Worm (Caenorhabditis elegans) whole organism, young adult: ENCODE measurements around the gene nse-4.

Experiments used
- B0019.2 ChIP-seq: fragments of 200-800 bp; sonication (Bioruptor generic); conservative IDR thresholded peaks from 2 replicates; pipeline ENCODE4 v1.3.6; 2022; ENCODE audit warnings: missing genetic modification reagents, missing genetic modification characterization, missing compliant biosample characterization
- F23B12.7 ChIP-seq: sonication (generic microtip); optimal IDR thresholded peaks from 2 replicates; lab custom pipeline; 2017; ENCODE audit warnings: missing genetic modification characterization, mild to moderate bottlenecking, missing compliant biosample characterization, antibody characterized with exemption, moderate library complexity; ENCODE audit not compliant: insufficient read depth
- F33H1.4 ChIP-seq: fragments of 200-800 bp; sonication (Bioruptor generic); IDR thresholded peaks from 2 replicates; pipeline ENCODE4 v1.3.6; 2022; ENCODE audit warnings: missing genetic modification reagents, missing genetic modification characterization, missing compliant biosample characterization
- F57A8.1 ChIP-seq: fragments of 200-800 bp; sonication (Bioruptor generic); optimal IDR thresholded peaks from 2 replicates; lab custom pipeline; 2018; ENCODE audit warnings: mild to moderate bottlenecking, missing genetic modification characterization, moderate library complexity, missing compliant biosample characterization
- T07F8.4 ChIP-seq: sonication (generic microtip); optimal IDR thresholded peaks from 2 replicates; lab custom pipeline; 2016; ENCODE audit warnings: mild to moderate bottlenecking, missing genetic modification characterization, moderate library complexity, missing compliant biosample characterization
- Y53F4B.3 ChIP-seq: fragments of 200-800 bp; sonication (Bioruptor generic); IDR thresholded peaks from 2 replicates; pipeline ENCODE4 v1.3.6; 2022; ENCODE audit warnings: missing genetic modification reagents, missing genetic modification characterization, missing compliant biosample characterization
- Y79H2A.3 ChIP-seq: fragments of 200-800 bp; sonication (Bioruptor generic); conservative IDR thresholded peaks from 2 replicates; pipeline ENCODE4 v1.3.6; 2022; ENCODE audit warnings: missing genetic modification reagents, missing genetic modification characterization, missing compliant biosample characterization
- Y95B8A.8 ChIP-seq: fragments of 200-800 bp; sonication (Bioruptor generic); IDR thresholded peaks from 2 replicates; pipeline ENCODE4 v1.3.6; 2022; ENCODE audit warnings: missing genetic modification reagents, missing genetic modification characterization, missing compliant biosample characterization
- ZK185.1 ChIP-seq: sonication (generic microtip); optimal IDR thresholded peaks from 2 replicates; lab custom pipeline; 2016; ENCODE audit warnings: mild to moderate bottlenecking, missing genetic modification characterization, missing compliant biosample characterization; ENCODE audit not compliant: poor library complexity, severe bottlenecking
- ama-1 ChIP-seq, 3 experiments: fragments of 150-350 bp in 1 of 3; sonication (generic microtip) in 2 of 3; optimal IDR thresholded peaks; 2 replicates each; lab custom pipeline; 2014 to 2018; ENCODE audit warnings: missing biosample characterization in 2 of 3, missing genetic modification characterization in 2 of 3, missing genetic modification reagents in 2 of 3
- aptf-2 ChIP-seq: fragments of 200-800 bp; sonication (Bioruptor generic); conservative IDR thresholded peaks from 2 replicates; pipeline ENCODE4 v1.3.6; 2022; ENCODE audit warnings: missing genetic modification reagents, missing genetic modification characterization, missing compliant biosample characterization
- aptf-3 ChIP-seq: fragments of 200-800 bp; sonication (Bioruptor generic); IDR thresholded peaks from 2 replicates; pipeline ENCODE4 v1.3.6; 2022; ENCODE audit warnings: missing genetic modification characterization, missing compliant biosample characterization
- atf-7 ChIP-seq: sonication (generic microtip); optimal IDR thresholded peaks from 2 replicates; lab custom pipeline; 2017; ENCODE audit warnings: mild to moderate bottlenecking, missing genetic modification characterization, missing compliant biosample characterization
- athp-1 ChIP-seq: sonication (generic microtip); optimal IDR thresholded peaks from 2 replicates; lab custom pipeline; 2017; ENCODE audit warnings: mild to moderate bottlenecking, missing genetic modification characterization, missing compliant biosample characterization
- ceh-79 ChIP-seq: sonication (generic microtip); optimal IDR thresholded peaks from 2 replicates; lab custom pipeline; 2017; ENCODE audit warnings: mild to moderate bottlenecking, missing genetic modification characterization, missing compliant biosample characterization
- ceh-91 ChIP-seq: fragments of 200-800 bp; sonication (Bioruptor generic); IDR thresholded peaks from 2 replicates; pipeline ENCODE4 v1.3.6; 2022; ENCODE audit warnings: missing genetic modification reagents, missing genetic modification characterization, missing compliant biosample characterization
- dox-1 ChIP-seq: fragments of 200-800 bp; sonication (Bioruptor generic); IDR thresholded peaks from 2 replicates; pipeline ENCODE4 v1.3.6; 2022; ENCODE audit warnings: missing genetic modification reagents, missing genetic modification characterization, missing compliant biosample characterization
- ekl-4 ChIP-seq: fragments of 200-800 bp; sonication (Bioruptor generic); IDR thresholded peaks from 2 replicates; pipeline ENCODE4 v1.3.6; 2022; ENCODE audit warnings: missing genetic modification reagents, missing genetic modification characterization, missing compliant biosample characterization
- hlh-12 ChIP-seq: sonication (generic microtip); optimal IDR thresholded peaks from 2 replicates; lab custom pipeline; 2016; ENCODE audit warnings: missing genetic modification characterization, missing compliant biosample characterization
- hmg-1.2 ChIP-seq: fragments of 200-800 bp; sonication (Bioruptor generic); IDR thresholded peaks from 2 replicates; pipeline ENCODE4 v1.3.6; 2022; ENCODE audit warnings: missing genetic modification reagents, missing genetic modification characterization, missing compliant biosample characterization
- hsf-1 ChIP-seq: fragments of 200-800 bp; sonication (Bioruptor generic); IDR thresholded peaks from 2 replicates; pipeline ENCODE4 v1.3.6; 2022; ENCODE audit warnings: missing genetic modification reagents, missing genetic modification characterization, missing compliant biosample characterization
- let-607 ChIP-seq, 2 experiments: fragments of 200-800 bp in 1 of 2; sonication (Bioruptor generic) in 1 of 2; sonication (generic microtip) in 1 of 2; optimal IDR thresholded peaks; 2 replicates each; lab custom pipeline; 2016 to 2018; ENCODE audit warnings: mild to moderate bottlenecking in 2 of 2, missing compliant biosample characterization in 2 of 2, missing genetic modification characterization in 2 of 2, moderate library complexity in 2 of 2, missing genotype in 1 of 2
- lin-35 ChIP-seq, 3 experiments: fragments of 150-350 bp in 2 of 3; sonication (generic microtip) in 1 of 3; optimal IDR thresholded peaks; 2 replicates each; lab custom pipeline; 2014 to 2018; ENCODE audit warnings: missing biosample characterization in 3 of 3, missing genetic modification characterization in 3 of 3, missing genetic modification reagents in 3 of 3
- lsl-1 ChIP-seq: fragments of 200-800 bp; sonication (Bioruptor generic); optimal IDR thresholded peaks from 2 replicates; lab custom pipeline; 2018; ENCODE audit warnings: mild to moderate bottlenecking, missing genetic modification characterization, moderate library complexity, missing compliant biosample characterization
- madf-3 ChIP-seq: fragments of 200-800 bp; sonication (Bioruptor generic); IDR thresholded peaks from 2 replicates; pipeline ENCODE4 v1.3.6; 2022; ENCODE audit warnings: missing genetic modification reagents, missing genetic modification characterization, missing compliant biosample characterization
- madf-6 ChIP-seq: fragments of 200-800 bp; sonication (Bioruptor generic); IDR thresholded peaks from 2 replicates; pipeline ENCODE4 v1.3.6; 2022; ENCODE audit warnings: missing genetic modification reagents, missing genetic modification characterization, missing compliant biosample characterization
- mes-4 ChIP-seq: sonication (generic microtip); optimal IDR thresholded peaks from 2 replicates; lab custom pipeline; 2016; ENCODE audit warnings: missing genotype, missing genetic modification characterization, missing compliant biosample characterization
- mxl-1 ChIP-seq: sonication (generic microtip); optimal IDR thresholded peaks from 2 replicates; lab custom pipeline; 2016; ENCODE audit warnings: missing genetic modification characterization, missing compliant biosample characterization
- nhr-120 ChIP-seq: fragments of 200-800 bp; sonication (Bioruptor generic); IDR thresholded peaks from 2 replicates; pipeline ENCODE4 v1.3.6; 2022; ENCODE audit warnings: missing genetic modification characterization, missing compliant biosample characterization
- nhr-179 ChIP-seq: sonication (generic microtip); optimal IDR thresholded peaks from 2 replicates; lab custom pipeline; 2016; ENCODE audit warnings: mild to moderate bottlenecking, missing genetic modification characterization, missing compliant biosample characterization
- nhr-80 ChIP-seq: sonication (generic microtip); optimal IDR thresholded peaks from 2 replicates; lab custom pipeline; 2016; ENCODE audit warnings: missing genetic modification characterization, missing compliant biosample characterization
- pbrm-1 ChIP-seq: fragments of 200-800 bp; sonication (Bioruptor generic); IDR thresholded peaks from 2 replicates; pipeline ENCODE4 v1.3.6; 2022; ENCODE audit warnings: missing genetic modification reagents, missing genetic modification characterization, missing compliant biosample characterization
- rcor-1 ChIP-seq: fragments of 200-800 bp; sonication (Bioruptor generic); IDR thresholded peaks from 2 replicates; pipeline ENCODE4 v1.3.6; 2022; ENCODE audit warnings: missing genetic modification reagents, missing genetic modification characterization, missing compliant biosample characterization
- snpc-3.4 ChIP-seq: sonication (generic microtip); optimal IDR thresholded peaks from 2 replicates; lab custom pipeline; 2017; ENCODE audit warnings: missing genetic modification characterization, mild to moderate bottlenecking, missing compliant biosample characterization, antibody characterized with exemption, moderate library complexity, missing genotype, missing genetic modification reagents
- xnd-1 ChIP-seq: sonication (generic microtip); optimal IDR thresholded peaks from 2 replicates; lab custom pipeline; 2016; ENCODE audit warnings: missing genotype, missing genetic modification reagents, missing genetic modification characterization, missing compliant biosample characterization
- zim-3 ChIP-seq: sonication (generic microtip); optimal IDR thresholded peaks from 2 replicates; lab custom pipeline; 2017; ENCODE audit warnings: mild to moderate bottlenecking, missing genetic modification characterization, moderate library complexity, missing compliant biosample characterization
- ztf-18 ChIP-seq: sonication (generic microtip); optimal IDR thresholded peaks from 2 replicates; lab custom pipeline; 2016; ENCODE audit warnings: missing genotype, mild to moderate bottlenecking, missing genetic modification characterization, missing compliant biosample characterization
- ztf-26 ChIP-seq: sonication (generic microtip); optimal IDR thresholded peaks from 2 replicates; lab custom pipeline; 2017; ENCODE audit warnings: missing genetic modification characterization, missing compliant biosample characterization

Gene nse-4

DNA sequence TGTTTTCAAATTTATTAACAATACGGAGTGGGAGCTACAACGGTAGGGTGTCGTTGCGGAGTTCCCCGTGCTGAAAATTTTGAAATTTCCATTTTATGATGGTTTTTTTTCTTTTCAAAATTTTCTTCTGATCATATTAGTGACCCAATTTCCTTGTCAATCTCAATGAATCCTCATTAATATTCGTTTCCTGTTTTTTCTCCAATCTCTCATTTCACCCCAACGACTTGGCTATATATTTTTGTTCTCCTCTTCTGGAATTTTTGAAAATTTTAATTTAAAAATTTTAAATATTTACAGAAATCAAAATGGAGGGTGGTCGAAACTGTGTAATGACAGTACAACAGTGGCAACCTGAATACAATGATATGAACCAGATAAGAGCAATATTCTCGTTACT, 21.0 kb upstream of the nse-4 start, which contains the start of gene npr-3:
npr-3 (plus strand) TSS at position 301 of the 400 bp plus-strand sequence.
- TF ChIP-seq aptf-2 (GFP tag; lab: Robert Waterston, UW) (no peak), nhr-179 (tag; lab: Kevin White, UChicago) (no peak), let-607 (tag; optimal IDR thresholded peaks at IDR 0.05; lab: Kevin White, UChicago) (no peak), nhr-80 (tag; lab: Kevin White, UChicago) (no peak), ceh-79 (tag; lab: Kevin White, UChicago) (no peak), madf-3 (GFP tag; lab: Robert Waterston, UW) (no peak), zim-3 (tag; lab: Kevin White, UChicago) (no peak), mxl-1 (tag; lab: Kevin White, UChicago) (no peak), mes-4 (tag; lab: Kevin White, UChicago) (no peak)

ce11 chrIV:11461335-11461734, 19.3 kb upstream of the nse-4 start:
- no peak for TF ChIP-seq Y95B8A.8
- no peak for TF ChIP-seq B0019.2 (GFP tag; lab: Robert Waterston, UW)

ce11 chrIV:11465125-11465524, 15.5 kb upstream of the nse-4 start, which contains the start of gene C10C6.3:
Gene C10C6.3, minus strand, starts transcription at chrIV:11465225.
- TF ChIP-seq nhr-120 (GFP tag; lab: Robert Waterston, UW) (no peak), dox-1 (GFP tag; lab: Robert Waterston, UW) (no peak), F23B12.7 (tag; lab: Kevin White, UChicago) (no peak), ztf-26 (no peak), madf-3 (GFP tag; lab: Robert Waterston, UW) (no peak), lin-35 (GFP tag; optimal IDR thresholded peaks at IDR 0.05; lab: Kevin White, UChicago) (no peak), ekl-4 (GFP tag; lab: Robert Waterston, UW) (no peak), rcor-1 (GFP tag; lab: Robert Waterston, UW) (no peak), hsf-1 (GFP tag; lab: Robert Waterston, UW) (no peak), snpc-3.4 (tag; lab: Kevin White, UChicago) (no peak), madf-6 (GFP tag; lab: Robert Waterston, UW) (no peak), hmg-1.2 (GFP tag; lab: Robert Waterston, UW) (no peak), ztf-18 (no peak), mes-4 (tag; lab: Kevin White, UChicago) (no peak), F57A8.1 (no peak), atf-7 (tag; lab: Kevin White, UChicago) (no peak)

DNA sequence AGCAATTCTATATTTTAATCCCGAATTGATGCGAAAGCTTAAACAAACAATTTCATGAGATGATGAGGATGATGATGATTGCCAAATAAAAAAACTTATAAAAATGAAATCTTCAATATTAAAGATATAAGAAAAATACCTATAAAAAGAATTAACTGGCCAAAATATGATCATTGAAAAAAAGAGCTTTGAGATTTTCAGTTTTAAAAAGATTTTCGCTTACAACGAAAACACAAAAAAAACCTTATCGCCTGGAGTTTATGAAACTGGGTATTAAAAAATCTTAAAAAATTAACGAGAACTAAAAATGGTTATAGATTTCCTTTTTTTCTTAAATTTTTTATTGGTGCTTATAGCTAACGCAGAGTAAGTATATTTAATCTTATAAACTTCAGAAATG, 13.2 kb upstream of the nse-4 start, which contains the start of gene C10C6.7:
C10C6.7 (minus strand) TSS at position 101 of the 400 bp plus-strand sequence.
- no peak for TF ChIP-seq Y53F4B.3 (GFP tag; lab: Robert Waterston, UW)

- TF ChIP-seq ceh-91: no peak
- no peak for TF ChIP-seq athp-1
- TF ChIP-seq hlh-12 (tag; lab: Kevin White, UChicago): no peak
- TF ChIP-seq T07F8.4 (tag; lab: Kevin White, UChicago): no peak
- TF ChIP-seq nhr-80 (tag; lab: Kevin White, UChicago): peak; percentile 29
- TF ChIP-seq xnd-1: peak; percentile 71
- no peak for TF ChIP-seq ZK185.1
- TF ChIP-seq Y79H2A.3 (GFP tag; lab: Robert Waterston, UW): no peak
- TF ChIP-seq F33H1.4 (GFP tag; lab: Robert Waterston, UW): peak; percentile 80
- TF ChIP-seq ama-1 (optimal IDR thresholded peaks at IDR 0.05; lab: Kevin White, UChicago): no peak
- no peak for TF ChIP-seq ama-1 (GFP tag; optimal IDR thresholded peaks at IDR 0.05; lab: Kevin White, UChicago)
- TF ChIP-seq pbrm-1 (GFP tag; lab: Robert Waterston, UW): no peak
- peak; percentile 86 for TF ChIP-seq lsl-1 (GFP tag; lab: Kevin White, UChicago)
- TF ChIP-seq madf-6 (GFP tag; lab: Robert Waterston, UW): peak; percentile 71
- TF ChIP-seq aptf-3: no peak
Observed at ce11 chrIV:11469698-11470591, 10.7 kb upstream of the nse-4 start, which contains the start of the genes C10C6.13 and wht-2. Gene C10C6.13, minus strand, starts transcription at chrIV:11469748. Gene wht-2, plus strand, starts transcription at chrIV:11470436.
